Worm (Caenorhabditis elegans): Measurements from ENCODE around the gene isp-1.
A peak's percentile ranks its signal among the peaks of the same experiment; 100 is the strongest.

DNA sequence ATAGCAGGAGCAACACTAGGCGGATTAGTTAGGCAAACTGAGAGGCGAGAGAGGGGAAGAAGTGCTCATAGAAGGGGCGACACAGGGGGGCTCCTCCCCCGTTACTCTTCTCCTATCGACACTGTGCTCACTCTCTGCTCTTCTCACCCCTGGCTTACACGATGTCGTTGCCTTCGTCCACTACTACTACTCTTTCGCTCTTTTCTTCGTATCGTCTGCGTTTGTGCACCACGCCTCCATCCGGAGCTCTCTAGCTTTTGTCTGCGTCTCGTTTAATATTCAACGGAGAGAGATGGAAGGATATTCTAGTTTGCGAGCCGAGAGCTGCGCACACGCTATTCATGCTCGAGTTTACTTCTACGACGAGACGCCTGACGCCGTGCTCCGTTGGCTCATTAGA, 47.5 kb upstream of the isp-1 start:
- TF ChIP-seq unc-39 (tag; optimal IDR thresholded peaks at IDR 0.05) (no peak), nhr-11 (tag; optimal IDR thresholded peaks at IDR 0.05) (peak; percentile 28), ama-1 (optimal IDR thresholded peaks at IDR 0.05) (no peak), fkh-10 (GFP tag; optimal IDR thresholded peaks at IDR 0.05) (peak; percentile 68)

Data from whole organism, L3 larva.